Worm (Caenorhabditis elegans): ENCODE measurements around the gene nas-23.

- TF ChIP-seq mdl-1 (tag; optimal IDR thresholded peaks at IDR 0.05) (no peak), fos-1 (tag; optimal IDR thresholded peaks at IDR 0.05) (no peak), dmd-9 (GFP tag; IDR thresholded peaks at IDR 0.05) (no peak), lsy-2 (tag; optimal IDR thresholded peaks at IDR 0.05) (no peak)
Observed at ce11 chrII:7523281-7523680, 29.8 kb upstream of the nas-23 start, which contains the start of gene ZK1290.15.
